Worm (Caenorhabditis elegans) whole organism, L1 larva: Measurements from ENCODE around the gene cid-1.
A peak's percentile ranks its signal among the peaks of the same experiment; 100 is the strongest.

ENCODE experiments used
- C16A3.4 ChIP-seq: fragments of 150-350 bp; optimal IDR thresholded peaks from 2 replicates; lab custom pipeline; 2014; ENCODE audit warnings: missing biosample characterization, missing genetic modification characterization
- Y116A8C.19 ChIP-seq: sonication (generic microtip); optimal IDR thresholded peaks from 2 replicates; lab custom pipeline; 2016; ENCODE audit warnings: missing compliant biosample characterization, missing genetic modification characterization, borderline replicate concordance
- alr-1 ChIP-seq: fragments of 200-800 bp; sonication (Bioruptor generic); optimal IDR thresholded peaks from 2 replicates; lab custom pipeline; 2018; ENCODE audit warnings: borderline replicate concordance, mild to moderate bottlenecking, missing genetic modification characterization, missing compliant biosample characterization
- aly-2 ChIP-seq: fragments of 150-350 bp; optimal IDR thresholded peaks from 2 replicates; lab custom pipeline; 2014; ENCODE audit warnings: missing biosample characterization, missing genetic modification characterization
- blmp-1 ChIP-seq: fragments of 150-350 bp; optimal IDR thresholded peaks from 2 replicates; lab custom pipeline; 2014; ENCODE audit warnings: missing biosample characterization, missing genetic modification characterization
- ceh-63 ChIP-seq: fragments of 200-800 bp; sonication (Bioruptor generic); optimal IDR thresholded peaks from 2 replicates; lab custom pipeline; 2018; ENCODE audit warnings: mild to moderate bottlenecking, missing genetic modification characterization, missing compliant biosample characterization
- ceh-8 ChIP-seq: fragments of 200-800 bp; sonication (Bioruptor generic); optimal IDR thresholded peaks from 2 replicates; lab custom pipeline; 2018; ENCODE audit warnings: mild to moderate bottlenecking, missing genetic modification characterization, moderate library complexity, missing compliant biosample characterization
- ceh-88 ChIP-seq: fragments of 200-800 bp; sonication (Bioruptor generic); IDR thresholded peaks from 2 replicates; pipeline ENCODE4 v1.3.6; 2022; ENCODE audit warnings: missing genetic modification characterization, missing compliant biosample characterization
- ceh-90 ChIP-seq: sonication (generic microtip); optimal IDR thresholded peaks from 2 replicates; lab custom pipeline; 2016; ENCODE audit warnings: missing genetic modification characterization, missing compliant biosample characterization
- dpl-1 ChIP-seq, 3 experiments: fragments of 150-350 bp in 2 of 3; sonication (generic microtip) in 1 of 3; optimal IDR thresholded peaks; 2 replicates each; lab custom pipeline; 2014 to 2017; ENCODE audit warnings: missing biosample characterization in 3 of 3, missing genetic modification characterization in 3 of 3, missing genetic modification reagents in 3 of 3
- dsc-1 ChIP-seq: sonication (generic microtip); optimal IDR thresholded peaks from 2 replicates; lab custom pipeline; 2016; ENCODE audit warnings: mild to moderate bottlenecking, missing genetic modification characterization, missing compliant biosample characterization
- efl-1 ChIP-seq, 4 experiments: fragments of 150-350 bp; optimal IDR thresholded peaks in 3 of 4; peaks in 1 of 4; 1 replicate in 1 of 4; 2 replicates in 3 of 4; lab custom pipeline; 2014; ENCODE audit warnings: missing biosample characterization in 2 of 4, missing genetic modification characterization in 2 of 4, missing genetic modification reagents in 2 of 4
- fkh-8 ChIP-seq: sonication (generic microtip); optimal IDR thresholded peaks from 2 replicates; lab custom pipeline; 2016; ENCODE audit warnings: mild to moderate bottlenecking, missing genetic modification characterization, missing compliant biosample characterization
- hpl-2 ChIP-seq: fragments of 150-350 bp; optimal IDR thresholded peaks from 2 replicates; lab custom pipeline; 2014; ENCODE audit warnings: missing biosample characterization, missing genetic modification reagents, missing genetic modification characterization
- lin-13 ChIP-seq: fragments of 150-350 bp; optimal IDR thresholded peaks from 2 replicates; lab custom pipeline; 2014; ENCODE audit warnings: missing biosample characterization, missing genetic modification reagents, missing genetic modification characterization
- lin-39 ChIP-seq: fragments of 150-350 bp; optimal IDR thresholded peaks from 2 replicates; lab custom pipeline; 2014; ENCODE audit warnings: missing biosample characterization, missing genetic modification reagents, missing genetic modification characterization
- lir-3 ChIP-seq: sonication (generic microtip); optimal IDR thresholded peaks from 2 replicates; lab custom pipeline; 2016; ENCODE audit warnings: mild to moderate bottlenecking, missing genetic modification characterization, moderate library complexity, missing compliant biosample characterization; ENCODE audit not compliant: poor library complexity
- lsy-2 ChIP-seq, 2 experiments: fragments of 150-350 bp; optimal IDR thresholded peaks; 2 replicates each; lab custom pipeline; 2014; ENCODE audit warnings: missing biosample characterization in 2 of 2, missing genetic modification characterization in 2 of 2
- mab-9 ChIP-seq: fragments of 200-800 bp; sonication (Bioruptor generic); IDR thresholded peaks from 2 replicates; pipeline ENCODE4 v1.3.6; 2022; ENCODE audit warnings: missing genetic modification reagents, missing genetic modification characterization, missing compliant biosample characterization
- nhr-19 ChIP-seq: fragments of 200-800 bp; sonication (Bioruptor generic); conservative IDR thresholded peaks from 2 replicates; pipeline ENCODE4 v1.3.6; 2022; ENCODE audit warnings: missing genetic modification characterization, missing compliant biosample characterization
- nhr-28 ChIP-seq: fragments of 150-350 bp; optimal IDR thresholded peaks from 2 replicates; lab custom pipeline; 2014; ENCODE audit warnings: missing biosample characterization, missing genetic modification characterization
- nhr-71 ChIP-seq: sonication (generic microtip); optimal IDR thresholded peaks from 2 replicates; lab custom pipeline; 2016; ENCODE audit warnings: mild to moderate bottlenecking, missing genetic modification characterization, moderate library complexity, missing compliant biosample characterization
- nhr-76 ChIP-seq: sonication (generic microtip); optimal IDR thresholded peaks from 2 replicates; lab custom pipeline; 2017; ENCODE audit warnings: missing biosample characterization, missing genetic modification characterization
- nhr-77 ChIP-seq: fragments of 150-350 bp; optimal IDR thresholded peaks from 2 replicates; lab custom pipeline; 2014; ENCODE audit warnings: missing biosample characterization, missing genetic modification characterization
- nhr-85 ChIP-seq: sonication (generic microtip); peaks from one replicate; lab custom pipeline; 2016; ENCODE audit warnings: missing genetic modification characterization, inconsistent platforms, missing compliant biosample characterization
- pag-3 ChIP-seq: sonication (generic microtip); optimal IDR thresholded peaks from 2 replicates; lab custom pipeline; 2017; ENCODE audit warnings: missing genetic modification characterization, mild to moderate bottlenecking, missing compliant biosample characterization, antibody characterized with exemption, borderline replicate concordance; ENCODE audit not compliant: insufficient read depth
- pax-3 ChIP-seq: fragments of 200-800 bp; sonication (Bioruptor generic); optimal IDR thresholded peaks from 2 replicates; lab custom pipeline; 2018; ENCODE audit warnings: mild to moderate bottlenecking, missing genetic modification characterization, moderate library complexity, missing compliant biosample characterization
- pqm-1 ChIP-seq: sonication (generic microtip); optimal IDR thresholded peaks from 3 replicates; lab custom pipeline; 2017; ENCODE audit warnings: missing biosample characterization, missing genetic modification characterization
- snpc-4 ChIP-seq: fragments of 150-350 bp; optimal IDR thresholded peaks from 2 replicates; lab custom pipeline; 2014; ENCODE audit warnings: missing biosample characterization, missing genetic modification characterization
- snu-23 ChIP-seq: sonication (generic microtip); optimal IDR thresholded peaks from 2 replicates; lab custom pipeline; 2016; ENCODE audit warnings: missing genetic modification characterization, missing compliant biosample characterization
- sox-4 ChIP-seq: sonication (generic microtip); optimal IDR thresholded peaks from 2 replicates; lab custom pipeline; 2016; ENCODE audit warnings: missing genetic modification characterization, missing compliant biosample characterization
- tlp-1 ChIP-seq: fragments of 150-350 bp; optimal IDR thresholded peaks from 2 replicates; lab custom pipeline; 2014; ENCODE audit warnings: missing biosample characterization, missing genetic modification characterization
- unc-30 ChIP-seq: sonication (generic microtip); optimal IDR thresholded peaks from 2 replicates; lab custom pipeline; 2017; ENCODE audit warnings: missing biosample characterization, missing genetic modification characterization
- unc-62 ChIP-seq: fragments of 150-350 bp; optimal IDR thresholded peaks from 2 replicates; lab custom pipeline; 2014; ENCODE audit warnings: missing biosample characterization, missing genetic modification reagents, missing genetic modification characterization
- unc-98 ChIP-seq: fragments of 200-800 bp; sonication (Bioruptor generic); IDR thresholded peaks from 2 replicates; pipeline ENCODE4 v1.3.6; 2022; ENCODE audit warnings: missing genetic modification characterization, missing compliant biosample characterization
- xbp-1 ChIP-seq: sonication (generic microtip); optimal IDR thresholded peaks from 2 replicates; lab custom pipeline; 2016; ENCODE audit warnings: missing genetic modification characterization, missing compliant biosample characterization
- zip-4 ChIP-seq: fragments of 200-800 bp; sonication (Bioruptor generic); optimal IDR thresholded peaks from 2 replicates; lab custom pipeline; 2018; ENCODE audit warnings: mild to moderate bottlenecking, missing genetic modification characterization, moderate library complexity, missing compliant biosample characterization
- ztf-4 ChIP-seq: fragments of 150-350 bp; optimal IDR thresholded peaks from 2 replicates; lab custom pipeline; 2014; ENCODE audit warnings: missing biosample characterization, missing genetic modification characterization

Gene cid-1

DNA sequence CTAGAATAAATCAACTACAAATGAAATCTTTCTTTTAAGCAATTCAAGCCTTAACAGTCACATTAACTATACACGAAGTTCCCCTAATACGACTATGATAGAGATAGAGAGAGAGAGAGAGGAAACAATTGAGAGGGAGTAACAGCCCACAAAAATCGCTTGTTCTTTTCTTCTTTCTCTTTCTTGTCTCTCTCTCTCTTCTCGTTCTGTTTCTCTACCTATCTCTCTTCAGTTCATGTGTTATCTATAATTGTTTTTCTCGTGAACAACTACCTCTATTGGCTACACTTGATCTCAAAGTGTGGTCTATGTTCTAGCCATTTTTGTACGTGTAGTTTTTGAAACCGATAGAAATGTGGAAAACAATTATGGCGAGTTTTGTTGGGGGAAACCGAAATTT is 28.9 kb downstream of the cid-1 start (continued):
- TF ChIP-seq snpc-4, result no peak
- TF ChIP-seq unc-62 (GFP tag; lab: Kevin White, UChicago), result no peak
- TF ChIP-seq nhr-71, result peak; percentile 80
- no peak for TF ChIP-seq zip-4 (GFP tag; lab: Kevin White, UChicago)
- peak; percentile 40 for TF ChIP-seq blmp-1 (tag; lab: Kevin White, UChicago)
- TF ChIP-seq nhr-19, result peak; percentile 60
- TF ChIP-seq ceh-90 (tag; lab: Kevin White, UChicago), result no peak
- TF ChIP-seq lir-3 (tag; lab: Kevin White, UChicago), result peak; percentile 40
- peak; percentile 76 for TF ChIP-seq nhr-77
- no peak for TF ChIP-seq ceh-88 (GFP tag; lab: Robert Waterston, UW)
- TF ChIP-seq hpl-2 (GFP tag; lab: Kevin White, UChicago), result no peak
- TF ChIP-seq unc-30, result no peak
- no peak for TF ChIP-seq pqm-1 (tag; lab: Kevin White, UChicago)
- TF ChIP-seq pax-3 (tag; lab: Kevin White, UChicago), result no peak
- TF ChIP-seq, all 84 proteins: peak for 29

DNA sequence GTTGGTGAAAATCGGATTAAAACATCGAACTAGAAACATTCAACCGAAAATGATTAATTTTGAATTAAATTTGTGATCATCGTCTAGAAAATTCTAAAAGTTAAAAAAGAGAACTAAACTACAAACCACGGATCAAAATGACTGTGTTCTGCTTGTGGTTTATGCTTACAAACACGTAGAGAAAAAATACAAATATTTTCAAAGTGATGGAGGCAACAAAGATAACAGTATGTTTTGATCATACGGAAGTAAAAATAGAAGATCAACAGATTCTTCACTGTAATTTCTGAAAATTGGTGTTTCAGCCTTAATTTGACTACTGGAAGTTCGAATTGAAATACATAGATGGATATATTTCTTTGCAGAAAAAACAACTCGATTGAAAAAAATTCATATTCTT is 29.6 kb downstream of the cid-1 start:
- TF ChIP-seq nhr-71 (peak; percentile 11), lin-13 (no peak), snu-23 (no peak), unc-98 (no peak), nhr-77 (no peak), fkh-8 (tag; lab: Kevin White, UChicago) (no peak), lir-3 (tag; lab: Kevin White, UChicago) (no peak), dsc-1 (no peak), Y116A8C.19 (tag; lab: Kevin White, UChicago) (no peak)

DNA sequence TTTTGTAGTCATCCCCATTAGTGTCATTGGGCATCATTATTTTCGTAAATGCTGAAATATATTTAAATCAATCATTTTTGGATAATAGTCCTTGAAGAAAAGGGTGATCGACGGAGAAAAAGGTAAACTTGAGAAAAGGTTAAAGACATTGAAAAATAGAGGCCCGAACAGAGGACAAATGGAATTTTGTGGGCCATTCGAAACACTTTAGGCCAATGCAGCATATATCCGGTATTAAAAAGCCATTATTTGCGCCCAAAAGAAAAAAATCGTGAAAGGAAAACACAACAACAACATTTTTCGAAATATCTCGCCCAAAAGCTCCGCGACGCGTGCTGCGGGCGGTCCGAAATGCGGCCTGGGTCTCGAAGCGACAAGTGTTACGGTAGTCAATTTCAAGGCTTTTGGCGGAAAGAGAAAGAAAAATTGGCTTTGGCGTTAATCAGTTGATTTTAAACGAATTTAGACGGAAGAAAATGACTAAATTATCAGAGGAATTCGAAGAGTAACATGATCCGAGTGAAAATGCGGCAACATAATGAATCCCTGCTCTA is 33.2 kb downstream of the cid-1 start, which contains the start of gene morc-1:
Gene morc-1, minus strand, starts transcription at position 51 of the 554 bp plus-strand sequence.
- TF ChIP-seq nhr-85 (tag; lab: Kevin White, UChicago) (no peak), C16A3.4 (tag; lab: Kevin White, UChicago) (no peak), ceh-8 (GFP tag; lab: Kevin White, UChicago) (no peak), nhr-28 (tag; lab: Kevin White, UChicago) (no peak), sox-4 (no peak), ceh-63 (GFP tag; lab: Kevin White, UChicago) (no peak), aly-2 (tag; lab: Kevin White, UChicago) (no peak), pag-3 (tag; lab: Kevin White, UChicago) (no peak), snu-23 (no peak), lin-39 (tag; lab: Kevin White, UChicago) (no peak)
- TF ChIP-seq, all 84 proteins: peak for 0

DNA sequence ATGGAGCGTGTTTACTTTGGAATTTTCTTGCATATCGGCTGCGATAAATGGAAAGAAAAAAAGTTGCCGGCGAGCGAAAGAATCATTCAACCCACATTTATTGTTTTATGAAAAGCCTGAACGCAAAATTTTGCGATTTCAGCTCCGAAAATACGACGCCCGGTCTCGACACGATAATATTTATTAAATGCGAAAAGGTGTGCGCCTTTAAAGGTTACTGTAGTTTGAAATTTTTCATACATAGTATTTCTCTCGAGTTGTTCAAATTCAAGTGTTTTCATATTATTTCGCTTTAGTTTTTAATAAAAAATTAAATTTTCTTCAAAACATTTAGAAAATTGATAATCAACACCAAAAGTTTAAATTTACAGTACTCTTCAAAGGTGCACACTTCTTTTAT is 35.3 kb downstream of the cid-1 start, which contains the start of gene syx-16:
Gene syx-16, minus strand, starts transcription at position 118 of the 400 bp plus-strand sequence.
- no peak for TF ChIP-seq dpl-1 (GFP tag; optimal IDR thresholded peaks at IDR 0.05; lab: Kevin White, UChicago)
- TF ChIP-seq fkh-8 (tag; lab: Kevin White, UChicago), result no peak
- peak in 1 of 2 experiments; percentile 28 for TF ChIP-seq lsy-2 (tag; optimal IDR thresholded peaks at IDR 0.05; lab: Kevin White, UChicago)
- no peak for TF ChIP-seq ztf-4
- no peak for TF ChIP-seq tlp-1 (tag; lab: Kevin White, UChicago)
- no peak for TF ChIP-seq pax-3 (tag; lab: Kevin White, UChicago)
- no peak for TF ChIP-seq nhr-76
- TF ChIP-seq xbp-1, result no peak

DNA sequence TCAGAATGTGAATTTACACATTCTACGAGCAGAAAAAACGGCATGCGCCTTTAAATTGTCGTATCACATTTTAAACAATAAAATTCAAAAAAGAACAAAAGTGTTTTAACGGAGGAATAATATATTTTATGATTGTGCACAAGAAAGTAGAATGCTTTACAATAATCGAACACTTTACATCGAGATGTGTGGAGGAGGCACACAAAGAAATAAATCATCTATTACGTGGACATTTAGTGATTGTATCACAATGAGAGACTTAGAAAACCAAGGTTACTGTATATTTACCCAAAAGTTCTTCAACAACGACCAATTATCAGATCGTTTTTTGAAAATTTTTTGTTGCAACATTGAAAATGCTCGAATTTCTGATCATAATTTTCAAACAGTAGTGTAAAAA is 36.5 kb downstream of the cid-1 start:
- no peak for TF ChIP-seq efl-1 (optimal IDR thresholded peaks at IDR 0.05; lab: Kevin White, UChicago)
- TF ChIP-seq efl-1 (GFP tag; optimal IDR thresholded peaks at IDR 0.05 in 1 of 2; lab: Kevin White, UChicago), result peak in 1 of 2 experiments; percentile 75
- TF ChIP-seq fkh-8 (tag; lab: Kevin White, UChicago), result no peak
- TF ChIP-seq mab-9 (GFP tag; lab: Robert Waterston, UW), result no peak
- no peak for TF ChIP-seq alr-1 (tag; lab: Kevin White, UChicago)
